Worm (Caenorhabditis elegans): ENCODE data around the gene srh-37.

DNA sequence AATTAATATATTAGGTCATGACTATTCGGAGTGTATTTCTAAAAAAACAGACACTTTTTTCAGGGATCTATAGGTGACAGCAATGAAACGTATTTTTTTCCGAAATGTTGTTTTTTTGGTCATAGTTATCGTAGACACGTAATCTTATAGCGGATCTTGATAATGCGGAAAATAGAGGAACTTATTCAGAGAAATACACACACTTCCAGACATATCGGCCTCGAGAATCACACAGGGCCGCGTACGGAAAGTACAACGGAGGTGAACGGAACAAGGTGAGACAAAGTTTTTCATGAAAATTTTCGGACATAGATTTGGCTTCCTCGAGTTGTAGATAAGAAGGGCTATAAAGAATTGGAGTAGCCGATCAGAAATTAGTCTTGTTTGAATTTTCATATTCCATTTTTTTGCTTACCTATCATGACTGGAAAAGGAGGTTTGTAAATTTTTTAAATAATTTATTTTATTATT, 26.8 kb upstream of the srh-37 start, which contains the start of gene nhr-155:
- TF ChIP-seq nhr-111 (GFP tag; optimal IDR thresholded peaks at IDR 0.05): no peak
- no peak for TF ChIP-seq nhr-76 (tag; optimal IDR thresholded peaks at IDR 0.05)
- no peak for TF ChIP-seq php-3 (GFP tag; IDR thresholded peaks at IDR 0.05)
- no peak for TF ChIP-seq pqm-1 (tag; optimal IDR thresholded peaks at IDR 0.05)
- no peak for TF ChIP-seq fos-1 (tag; optimal IDR thresholded peaks at IDR 0.05)
- no peak for TF ChIP-seq hmg-1.1 (GFP tag; IDR thresholded peaks at IDR 0.05)
